Worm (Caenorhabditis elegans) whole organism, L4 larva: ENCODE data around the gene F10A3.11.

Experiments
- D1046.2 ChIP-seq: fragments of 200-800 bp; sonication (Bioruptor generic); IDR thresholded peaks from 2 replicates; pipeline ENCODE4 v1.3.6; 2022; ENCODE audit warnings: missing genetic modification characterization, missing compliant biosample characterization
- F37D6.2 ChIP-seq: sonication (generic microtip); optimal IDR thresholded peaks from 2 replicates; lab custom pipeline; 2016; ENCODE audit warnings: mild to moderate bottlenecking, missing genetic modification characterization, missing compliant biosample characterization
- ceh-20 ChIP-seq: fragments of 200-800 bp; sonication (Bioruptor generic); IDR thresholded peaks from 2 replicates; pipeline ENCODE4 v1.3.6; 2022; ENCODE audit warnings: missing genetic modification reagents, missing genetic modification characterization, missing compliant biosample characterization
- ceh-82 ChIP-seq: sonication (generic microtip); optimal IDR thresholded peaks from 2 replicates; lab custom pipeline; 2017; ENCODE audit warnings: missing biosample characterization, missing genetic modification characterization
- ces-1 ChIP-seq: fragments of 150-350 bp; sonication (generic microtip); optimal IDR thresholded peaks from 4 replicates; lab custom pipeline; 2014; ENCODE audit warnings: missing biosample characterization, missing genetic modification reagents, missing genetic modification characterization
- dpl-1 ChIP-seq: fragments of 150-350 bp; optimal IDR thresholded peaks from 2 replicates; lab custom pipeline; 2014; ENCODE audit warnings: missing biosample characterization, missing genetic modification reagents, missing genetic modification characterization
- lim-7 ChIP-seq: fragments of 200-800 bp; sonication (Bioruptor generic); IDR thresholded peaks from 2 replicates; pipeline ENCODE4 v1.3.6; 2022; ENCODE audit warnings: missing genetic modification characterization, missing compliant biosample characterization
- lin-15B ChIP-seq: fragments of 150-350 bp; sonication (generic microtip); optimal IDR thresholded peaks from 3 replicates; lab custom pipeline; 2014; ENCODE audit warnings: missing biosample characterization, missing genetic modification characterization
- madf-5 ChIP-seq, 2 experiments: fragments of 200-800 bp; sonication (Bioruptor generic); IDR thresholded peaks; 2 replicates each; pipeline ENCODE4 v1.3.6; 2022; ENCODE audit warnings: missing compliant biosample characterization in 2 of 2, missing genetic modification characterization in 2 of 2
- mep-1 ChIP-seq: fragments of 150-350 bp; sonication (generic microtip); optimal IDR thresholded peaks from 3 replicates; lab custom pipeline; 2014; ENCODE audit warnings: missing biosample characterization, missing genetic modification characterization
- nhr-11 ChIP-seq: fragments of 150-350 bp; optimal IDR thresholded peaks from 2 replicates; lab custom pipeline; 2014; ENCODE audit warnings: missing biosample characterization, missing genetic modification characterization
- nhr-77 ChIP-seq: fragments of 150-350 bp; optimal IDR thresholded peaks from 2 replicates; lab custom pipeline; 2014; ENCODE audit warnings: missing biosample characterization, missing genetic modification characterization
- set-16 ChIP-seq: fragments of 200-800 bp; sonication (Bioruptor generic); IDR thresholded peaks from 2 replicates; pipeline ENCODE4 v1.3.6; 2022; ENCODE audit warnings: missing genetic modification reagents, missing genetic modification characterization, missing compliant biosample characterization
- unc-39 ChIP-seq: sonication (generic microtip); optimal IDR thresholded peaks from 2 replicates; lab custom pipeline; 2017; ENCODE audit warnings: missing biosample characterization, missing genetic modification characterization

DNA sequence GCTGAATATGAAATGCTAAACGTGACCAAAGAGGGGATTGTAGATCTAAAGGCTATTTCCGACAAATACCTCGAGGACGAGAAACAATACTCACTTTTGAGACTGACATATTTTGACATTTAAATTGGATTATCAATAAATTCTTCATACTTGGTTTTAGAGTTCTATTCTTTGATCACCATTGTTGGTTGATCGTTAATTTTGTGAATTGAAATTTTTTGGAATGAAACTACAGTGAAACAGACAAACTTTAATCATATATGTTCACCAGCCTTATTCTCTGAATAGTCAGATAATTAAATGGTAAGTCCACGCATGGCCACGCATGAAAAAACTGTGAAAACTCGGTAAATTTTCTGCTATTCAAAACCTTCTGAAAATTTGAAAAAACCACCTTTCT is 40.1 kb downstream of the F10A3.11 start, which contains the start of gene F11A5.18:
- TF ChIP-seq lin-15B (tag; lab: Kevin White, UChicago) (no peak), madf-5 (GFP tag; IDR thresholded peaks at IDR 0.05; lab: Robert Waterston, UW) (no peak), mep-1 (tag; lab: Kevin White, UChicago) (no peak), unc-39 (tag; lab: Kevin White, UChicago) (no peak), D1046.2 (no peak), ceh-20 (no peak), ces-1 (GFP tag; lab: Kevin White, UChicago) (no peak), ceh-82 (tag; lab: Kevin White, UChicago) (no peak), lim-7 (GFP tag; lab: Robert Waterston, UW) (no peak), set-16 (GFP tag; lab: Robert Waterston, UW) (no peak), F37D6.2 (no peak), nhr-77 (tag; lab: Kevin White, UChicago) (no peak), dpl-1 (GFP tag; lab: Kevin White, UChicago) (no peak), nhr-11 (tag; lab: Kevin White, UChicago) (no peak)
